Worm (Caenorhabditis elegans) whole organism, midembryonic: ENCODE measurements around the gene T07A9.15.

Experiments
- cog-1 ChIP-seq: sonication (generic microtip); optimal IDR thresholded peaks from 2 replicates; lab custom pipeline; 2016; ENCODE audit warnings: missing genetic modification characterization, missing compliant biosample characterization
- klf-2 ChIP-seq: fragments of 200-800 bp; sonication (Bioruptor generic); conservative IDR thresholded peaks from 2 replicates; pipeline ENCODE4 v1.3.6; 2022; ENCODE audit warnings: missing genetic modification reagents, missing genetic modification characterization, missing compliant biosample characterization
- tab-1 ChIP-seq: fragments of 200-800 bp; sonication (Bioruptor generic); IDR thresholded peaks from 2 replicates; pipeline ENCODE4 v1.3.6; 2022; ENCODE audit warnings: missing genetic modification characterization, missing compliant biosample characterization

ce11 chrIV:388073-388472, 5.3 kb downstream of the T07A9.15 start, which contains the start of gene ssna-1:
- TF ChIP-seq tab-1 (no peak), cog-1 (tag; lab: Kevin White, UChicago) (no peak), klf-2 (GFP tag; lab: Robert Waterston, UW) (no peak)
